Fruit fly (Drosophila melanogaster) S2 (cell line): Measurements from ENCODE around the gene ru.

Experiments used
- CG8478 ChIP-seq: fragments of >200 bp; optimal IDR thresholded peaks from 2 replicates; lab custom pipeline; 2018
- CTCF ChIP-seq, 2 experiments: fragments of >200 bp; optimal IDR thresholded peaks; 2 replicates each; lab custom pipeline; 2018

ru gene

dm6 chr3L:1370939-1371338 is 511 bp downstream of the ru start:
- TF ChIP-seq CTCF (optimal IDR thresholded peaks at IDR 0.05; lab: Kevin White, UChicago) (no peak), CG8478 (lab: Kevin White, UChicago) (no peak)

- TF ChIP-seq CG8478 (lab: Kevin White, UChicago), result no peak
- TF ChIP-seq CTCF (optimal IDR thresholded peaks at IDR 0.05; lab: Kevin White, UChicago), result no peak
Observed at dm6 chr3L:1374438-1375133, 4.2 kb downstream of the ru start.

- TF ChIP-seq CG8478 (lab: Kevin White, UChicago), result no peak
- no peak for TF ChIP-seq CTCF (optimal IDR thresholded peaks at IDR 0.05; lab: Kevin White, UChicago)
Observed at dm6 chr3L:1376014-1376745, 5.8 kb downstream of the ru start.

- no peak for TF ChIP-seq CTCF (optimal IDR thresholded peaks at IDR 0.05; lab: Kevin White, UChicago)
- TF ChIP-seq CG8478 (lab: Kevin White, UChicago), result no peak
Observed at dm6 chr3L:1378098-1378645, 7.7 kb downstream of the ru start.

dm6 chr3L:1378862-1379543 is 8.6 kb downstream of the ru start:
- TF ChIP-seq CTCF (optimal IDR thresholded peaks at IDR 0.05; lab: Kevin White, UChicago) (no peak), CG8478 (lab: Kevin White, UChicago) (no peak)

dm6 chr3L:1379741-1380465 is 9.5 kb downstream of the ru start:
- TF ChIP-seq CG8478 (lab: Kevin White, UChicago) (no peak), CTCF (optimal IDR thresholded peaks at IDR 0.05; lab: Kevin White, UChicago) (no peak)

dm6 chr3L:1380959-1381358 is 10.5 kb downstream of the ru start:
- TF ChIP-seq CG8478 (lab: Kevin White, UChicago), result no peak
- TF ChIP-seq CTCF (optimal IDR thresholded peaks at IDR 0.05; lab: Kevin White, UChicago), result no peak

- TF ChIP-seq CG8478 (lab: Kevin White, UChicago) (no peak), CTCF (optimal IDR thresholded peaks at IDR 0.05; lab: Kevin White, UChicago) (no peak)
Observed at dm6 chr3L:1385683-1386246, 15.3 kb downstream of the ru start.

- TF ChIP-seq CTCF (optimal IDR thresholded peaks at IDR 0.05; lab: Kevin White, UChicago) (no peak), CG8478 (lab: Kevin White, UChicago) (no peak)
Observed at dm6 chr3L:1388094-1388493, 17.7 kb downstream of the ru start.

- no peak for TF ChIP-seq CTCF (optimal IDR thresholded peaks at IDR 0.05; lab: Kevin White, UChicago)
- no peak for TF ChIP-seq CG8478 (lab: Kevin White, UChicago)
Observed at dm6 chr3L:1388862-1389261, 18.4 kb downstream of the ru start.

dm6 chr3L:1390410-1390809 is 20.0 kb downstream of the ru start:
- TF ChIP-seq CTCF (optimal IDR thresholded peaks at IDR 0.05; lab: Kevin White, UChicago) (no peak), CG8478 (lab: Kevin White, UChicago) (no peak)

dm6 chr3L:1391993-1392952 is 21.8 kb downstream of the ru start:
- no peak for TF ChIP-seq CTCF (optimal IDR thresholded peaks at IDR 0.05; lab: Kevin White, UChicago)
- TF ChIP-seq CG8478 (lab: Kevin White, UChicago), result no peak

dm6 chr3L:1394463-1394862 is 24.0 kb downstream of the ru start:
- TF ChIP-seq CTCF (optimal IDR thresholded peaks at IDR 0.05; lab: Kevin White, UChicago) (no peak), CG8478 (lab: Kevin White, UChicago) (no peak)
